Fruit fly (Drosophila melanogaster) S2 (cell line): ENCODE measurements around the gene CG31368.

Source experiments
- CG8478 ChIP-seq: fragments of >200 bp; optimal IDR thresholded peaks from 2 replicates; lab custom pipeline; 2018
- CTCF ChIP-seq, 2 experiments: fragments of >200 bp; optimal IDR thresholded peaks; 2 replicates each; lab custom pipeline; 2018

DNA sequence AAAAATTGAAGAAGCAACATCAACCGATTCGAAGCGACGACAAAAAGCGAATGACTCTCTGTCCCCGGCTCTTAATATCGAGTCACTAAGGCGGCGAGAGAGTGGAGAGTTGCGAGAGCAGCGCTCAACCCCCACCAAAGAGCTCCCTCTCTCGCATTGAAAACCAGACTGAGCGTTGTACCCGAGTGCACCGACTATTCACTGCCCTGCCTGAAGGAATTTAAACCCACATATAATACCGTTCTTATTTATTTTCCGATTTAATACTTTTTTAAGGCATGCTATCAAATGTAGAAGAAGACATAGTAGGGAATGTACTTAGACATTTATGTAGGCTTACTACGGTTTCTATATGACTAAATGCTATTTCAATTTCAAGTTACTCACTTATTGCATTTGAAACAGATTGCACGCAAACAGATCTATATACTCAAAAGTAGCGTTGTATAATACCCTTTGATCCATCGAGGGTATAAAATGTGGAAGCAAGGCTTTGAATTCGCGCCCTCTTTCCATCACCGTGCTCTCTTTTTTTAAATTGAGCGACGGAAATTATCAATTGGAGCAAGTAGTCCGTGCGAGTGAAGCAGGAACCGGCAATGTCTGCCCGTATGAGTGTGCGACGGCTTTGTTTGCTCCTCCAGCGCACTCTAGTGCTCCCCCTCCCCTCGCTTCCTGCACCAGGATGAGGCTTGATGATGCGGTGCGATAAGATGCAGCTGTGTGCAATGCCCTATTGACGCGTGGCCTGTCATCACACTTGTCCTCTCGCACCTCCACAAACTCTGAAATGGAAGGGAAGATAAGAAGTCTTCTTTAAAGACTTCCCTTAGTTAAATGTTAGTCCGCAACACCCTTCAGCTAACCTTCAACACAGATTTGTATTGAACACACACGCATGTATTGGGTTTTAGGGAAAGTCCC is 4.8 kb downstream of the CG31368 start, which contains the start of gene mthl5:
- TF ChIP-seq CTCF (optimal IDR thresholded peaks at IDR 0.05; lab: Kevin White, UChicago) (no peak), CG8478 (lab: Kevin White, UChicago) (no peak)
